Fruit fly (Drosophila melanogaster): ENCODE results near the gene milt.

Gene milt

DNA sequence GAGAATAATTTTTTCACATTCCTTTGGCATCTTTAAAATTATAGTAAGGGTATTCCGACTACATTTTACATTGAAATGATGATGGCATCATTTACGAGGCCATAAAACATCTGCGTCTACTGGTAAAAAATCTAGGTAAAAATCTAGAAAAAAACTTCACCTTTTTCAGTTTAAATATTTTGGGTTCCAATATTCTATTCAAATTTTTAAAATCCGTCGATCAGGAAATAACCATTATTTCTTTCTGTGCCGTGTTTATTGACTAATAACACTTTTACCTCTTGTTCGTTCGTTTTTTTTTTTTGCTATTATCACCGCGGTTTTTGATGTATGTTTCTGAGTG lies 1.7 kb downstream of the milt start (continued):
- no peak for TF ChIP-seq Doc2 (GFP tag; IDR thresholded peaks at IDR 0.05)
- no peak for TF ChIP-seq fu2 (GFP tag; optimal IDR thresholded peaks at IDR 0.05)
- TF ChIP-seq CG4424 (GFP tag; optimal IDR thresholded peaks at IDR 0.05) = peak; percentile 67
- TF ChIP-seq ftz-f1 (GFP tag; optimal IDR thresholded peaks at IDR 0.05) = no peak
- peak; percentile 61 for TF ChIP-seq CG8388 (GFP tag; optimal IDR thresholded peaks at IDR 0.05)
- no peak for TF ChIP-seq CG11560 (tag; IDR thresholded peaks at IDR 0.05)
- TF ChIP-seq CG11398 (GFP tag; optimal IDR thresholded peaks at IDR 0.05) = peak; percentile 31
- peak; percentile 71 for TF ChIP-seq CG12391 (tag; optimal IDR thresholded peaks at IDR 0.05)
- no peak for TF ChIP-seq Six4 (GFP tag; optimal IDR thresholded peaks at IDR 0.05)
- TF ChIP-seq Oaz (GFP tag; IDR thresholded peaks at IDR 0.05) = peak; percentile 59; the same call in 1 of the 2 replicates
- TF ChIP-seq pnt (GFP tag; optimal IDR thresholded peaks at IDR 0.05) = peak; percentile 53
- TF ChIP-seq sob (GFP tag; IDR thresholded peaks at IDR 0.05) = peak; percentile 60; the same call in 1 of the 2 replicates
- TF ChIP-seq dmrt99B (tag; optimal IDR thresholded peaks at IDR 0.05) = peak; percentile 69
- no peak for TF ChIP-seq Hand (GFP tag; optimal IDR thresholded peaks at IDR 0.05)
- TF ChIP-seq Xbp1 (GFP tag; optimal IDR thresholded peaks at IDR 0.05) = peak; percentile 80
- TF ChIP-seq CG15011 (GFP tag; optimal IDR thresholded peaks at IDR 0.05) = peak; percentile 23
- 0 out of 3 replicates have a peak, but pooled peaks have one; percentile 42 for TF ChIP-seq CG3726 (GFP tag; IDR thresholded peaks at IDR 0.05)
- TF ChIP-seq so (GFP tag; IDR thresholded peaks at IDR 0.05) = peak; percentile 65; the same call in 1 of the 3 replicates
- no peak for TF ChIP-seq repo (GFP tag; optimal IDR thresholded peaks at IDR 0.05)
- peak; percentile 28 for TF ChIP-seq dmrt11E (tag; optimal IDR thresholded peaks at IDR 0.05)
- peak; percentile 64 for TF ChIP-seq ind (GFP tag; optimal IDR thresholded peaks at IDR 0.05)
- peak; percentile 66 for TF ChIP-seq lilli (GFP tag; optimal IDR thresholded peaks at IDR 0.05)
- TF ChIP-seq kay (GFP tag; optimal IDR thresholded peaks at IDR 0.05) = no peak
- TF ChIP-seq wor (GFP tag; IDR thresholded peaks at IDR 0.05) = peak; percentile 27; the same call in 1 of the 2 replicates
- peak; percentile 12 for TF ChIP-seq gcm (GFP tag; optimal IDR thresholded peaks at IDR 0.05)
- no peak for TF ChIP-seq CG33213 (GFP tag; optimal IDR thresholded peaks at IDR 0.05)
- TF ChIP-seq Opbp (GFP tag; IDR thresholded peaks at IDR 0.05; ENCODE audit: partially characterized antibody) = no peak
- peak; percentile 72 for TF ChIP-seq row (GFP tag; IDR thresholded peaks at IDR 0.05)
- peak; percentile 28; the same call in 1 of the 2 replicates for TF ChIP-seq ranshi (GFP tag; IDR thresholded peaks at IDR 0.05)
- TF ChIP-seq Ssrp (tag; optimal IDR thresholded peaks at IDR 0.05) = peak; percentile 47
- peak; percentile 11 for TF ChIP-seq CG15696 (tag; optimal IDR thresholded peaks at IDR 0.05)
- peak; percentile 63 for TF ChIP-seq CG7839 (tag; optimal IDR thresholded peaks at IDR 0.05)
- peak; percentile 43 for TF ChIP-seq Fer3 (tag; optimal IDR thresholded peaks at IDR 0.05)
- peak; percentile 42 for TF ChIP-seq CG12299 (tag; optimal IDR thresholded peaks at IDR 0.05)
- TF ChIP-seq NFAT (GFP tag; IDR thresholded peaks at IDR 0.05) = no peak
- TF ChIP-seq hb (GFP tag; IDR thresholded peaks at IDR 0.05; ENCODE audit: partially characterized antibody) = no peak
- peak; percentile 41 for TF ChIP-seq Vsx1 (GFP tag; optimal IDR thresholded peaks at IDR 0.05)
- TF ChIP-seq gce (GFP tag; IDR thresholded peaks at IDR 0.05) = peak; percentile 43; the same call in 1 of the 3 replicates
- TF ChIP-seq zf30C (GFP tag; optimal IDR thresholded peaks at IDR 0.05) = peak; percentile 67
- TF ChIP-seq CG15514 (GFP tag; optimal IDR thresholded peaks at IDR 0.05) = peak; percentile 39
- no peak for TF ChIP-seq CG6854 (GFP tag; optimal IDR thresholded peaks at IDR 0.05)
- TF ChIP-seq pho (GFP tag; optimal IDR thresholded peaks at IDR 0.05) = peak; percentile 55
- TF ChIP-seq CG6813 (GFP tag; optimal IDR thresholded peaks at IDR 0.05) = peak; percentile 35
- TF ChIP-seq pum (GFP tag; optimal IDR thresholded peaks at IDR 0.05) = peak; percentile 45
- 0 out of 3 replicates have a peak, but pooled peaks have one; percentile 15 for TF ChIP-seq Optix (GFP tag; IDR thresholded peaks at IDR 0.05)
- peak; percentile 72 for TF ChIP-seq Abd-B (GFP tag; optimal IDR thresholded peaks at IDR 0.05)
- peak; percentile 21; the same call in 1 of the 2 replicates for TF ChIP-seq CG4360 (GFP tag; IDR thresholded peaks at IDR 0.05)
- TF ChIP-seq HLHmδ (GFP tag; optimal IDR thresholded peaks at IDR 0.05) = no peak
- TF ChIP-seq CG13287 (GFP tag; IDR thresholded peaks at IDR 0.05; ENCODE audit: partially characterized antibody) = no peak
- TF ChIP-seq Dek (tag; optimal IDR thresholded peaks at IDR 0.05) = peak; percentile 57
